Worm (Caenorhabditis elegans) whole organism, L1 larva: ENCODE data around the gene csn-6.
"Not testable (repeated sequence)": the region's sequence is repeated elsewhere in the genome, so short reads cannot be mapped to it uniquely, and the experiment has no call there.

Experiments used
- mdl-1 ChIP-seq, 2 experiments: fragments of 150-350 bp; optimal IDR thresholded peaks; 2 replicates each; lab custom pipeline; 2014 to 2017; ENCODE audit warnings: missing biosample characterization in 2 of 2, missing genetic modification characterization in 2 of 2, inconsistent platforms in 1 of 2
- nhr-11 ChIP-seq: fragments of 150-350 bp; optimal IDR thresholded peaks from 2 replicates; lab custom pipeline; 2014; ENCODE audit warnings: missing biosample characterization, missing genetic modification characterization

DNA sequence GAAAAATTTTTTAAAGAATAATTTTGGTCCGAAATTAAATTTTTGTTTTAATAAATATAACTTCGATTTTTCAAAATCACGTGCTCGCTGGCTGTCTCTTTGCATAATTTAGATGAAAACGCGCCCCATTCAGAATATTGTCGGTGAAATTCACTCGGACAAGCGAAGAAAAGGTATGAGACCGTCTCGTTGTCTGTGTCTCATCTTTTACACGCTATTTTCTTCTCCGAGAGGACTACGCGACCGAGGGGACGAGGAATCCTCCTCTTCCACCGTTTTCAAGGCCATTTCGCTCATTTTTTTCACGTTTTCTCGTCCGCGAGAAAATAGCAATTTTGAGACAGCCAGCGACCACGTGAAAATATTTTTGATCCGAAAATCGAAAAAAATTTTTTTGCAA lies 37.8 kb upstream of the csn-6 start:
- not testable (repeated sequence) for TF ChIP-seq nhr-11 (tag; lab: Kevin White, UChicago); mdl-1 (tag; optimal IDR thresholded peaks at IDR 0.05; lab: Kevin White, UChicago)
